Worm (Caenorhabditis elegans): Measurements from ENCODE around the gene H06I04.3.
A peak's percentile ranks its signal among the peaks of the same experiment; 100 is the strongest.

Gene H06I04.3

DNA sequence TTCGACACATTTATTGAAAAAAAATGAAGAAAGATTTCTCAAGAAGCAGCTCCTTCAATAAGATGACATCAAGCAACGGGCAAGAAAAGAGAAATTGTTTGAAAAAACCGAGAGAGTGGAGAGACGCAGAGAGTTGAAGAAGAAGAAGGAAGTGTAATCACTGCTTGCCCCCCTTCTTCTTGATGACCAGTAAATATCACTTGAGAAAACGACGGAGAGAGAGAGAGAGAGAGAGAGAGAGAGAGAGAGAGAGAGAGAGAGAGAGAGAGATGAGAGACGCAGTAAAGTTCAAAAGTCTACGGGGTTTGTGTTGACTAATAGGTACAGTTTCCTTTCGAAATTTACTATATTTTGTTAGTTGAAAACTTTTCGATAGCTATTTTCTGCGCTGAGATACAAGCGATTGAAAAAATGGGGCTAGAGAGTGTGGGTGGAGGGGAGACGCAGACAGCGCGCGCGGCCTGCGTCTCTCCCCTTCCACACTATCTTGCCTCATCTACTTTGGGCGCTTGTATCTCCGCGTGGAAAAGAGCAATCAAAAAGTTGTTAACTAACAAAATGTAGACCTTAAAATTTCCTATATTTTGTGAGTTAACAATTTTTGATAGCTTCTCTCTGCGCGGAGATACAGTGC is 4.3 kb upstream of the H06I04.3 start (continued):
- TF ChIP-seq irx-1 (tag; optimal IDR thresholded peaks at IDR 0.05) (no peak), vab-15 (tag; optimal IDR thresholded peaks at IDR 0.05) (peak; percentile 34), efl-1 (optimal IDR thresholded peaks at IDR 0.05) (peak; percentile 47 to 68), efl-1 (GFP tag; optimal IDR thresholded peaks at IDR 0.05 in 1 of 2) (peak; percentile 32 to 95), nhr-76 (tag; optimal IDR thresholded peaks at IDR 0.05) (no peak), fkh-4 (tag; optimal IDR thresholded peaks at IDR 0.05; ENCODE audit: borderline replicate concordance) (no peak), zip-4 (GFP tag; optimal IDR thresholded peaks at IDR 0.05) (no peak), pax-3 (tag; optimal IDR thresholded peaks at IDR 0.05) (peak; percentile 16), lin-35 (GFP tag; optimal IDR thresholded peaks at IDR 0.05) (peak; percentile 41 to 57), nhr-20 (tag; optimal IDR thresholded peaks at IDR 0.05) (peak; percentile 68), C16A3.4 (tag; optimal IDR thresholded peaks at IDR 0.05) (peak; percentile 39), nhr-77 (tag; optimal IDR thresholded peaks at IDR 0.05) (peak; percentile 85), egl-13 (tag; optimal IDR thresholded peaks at IDR 0.05) (no peak), lin-15B (tag; optimal IDR thresholded peaks at IDR 0.05) (no peak), jun-1 (tag; optimal IDR thresholded peaks at IDR 0.05) (no peak), unc-98 (GFP tag; IDR thresholded peaks at IDR 0.05) (0 out of 2 replicates have a peak, but pooled peaks have one; percentile 29), ztf-11 (tag; optimal IDR thresholded peaks at IDR 0.05) (no peak), fkh-10 (GFP tag; optimal IDR thresholded peaks at IDR 0.05) (peak; percentile 17), ces-1 (GFP tag; optimal IDR thresholded peaks at IDR 0.05) (no peak), ceh-90 (tag; optimal IDR thresholded peaks at IDR 0.05) (no peak), nhr-90 (tag; optimal IDR thresholded peaks at IDR 0.05; ENCODE audit: poor library complexity) (peak; percentile 50), skn-1 (tag; optimal IDR thresholded peaks at IDR 0.05) (peak; percentile 30), ztf-4 (tag; optimal IDR thresholded peaks at IDR 0.05) (no peak), tbx-2 (tag; optimal IDR thresholded peaks at IDR 0.05) (peak; percentile 57), hlh-17 (GFP tag; optimal IDR thresholded peaks at IDR 0.05; ENCODE audit: borderline replicate concordance) (no peak), nhr-237 (tag; optimal IDR thresholded peaks at IDR 0.05) (no peak), unc-130 (tag; optimal IDR thresholded peaks at IDR 0.05) (peak; percentile 14), nhr-11 (tag; optimal IDR thresholded peaks at IDR 0.05) (peak; percentile 20), snpc-4 (tag; optimal IDR thresholded peaks at IDR 0.05) (peak; percentile 44), isw-1 (GFP tag; IDR thresholded peaks at IDR 0.05) (no peak), unc-86 (tag; optimal IDR thresholded peaks at IDR 0.05) (no peak), nhr-85 (tag) (peak; percentile 82), mdl-1 (tag; optimal IDR thresholded peaks at IDR 0.05) (no peak), ceh-63 (GFP tag; optimal IDR thresholded peaks at IDR 0.05) (no peak), efl-3 (GFP tag; optimal IDR thresholded peaks at IDR 0.05) (no peak), grh-1 (GFP tag; IDR thresholded peaks at IDR 0.05) (no peak), egl-27 (tag; optimal IDR thresholded peaks at IDR 0.05) (no peak), blmp-1 (tag; optimal IDR thresholded peaks at IDR 0.05) (peak; percentile 51), snu-23 (GFP tag; optimal IDR thresholded peaks at IDR 0.05) (peak; percentile 58), sup-37 (GFP tag; optimal IDR thresholded peaks at IDR 0.05) (peak; percentile 58), nhr-71 (tag; optimal IDR thresholded peaks at IDR 0.05) (peak; percentile 82), unc-30 (tag; optimal IDR thresholded peaks at IDR 0.05) (no peak), nhr-19 (GFP tag; conservative IDR thresholded peaks at IDR 0.05) (peak; percentile 72), tlp-1 (tag; optimal IDR thresholded peaks at IDR 0.05) (no peak), ceh-88 (GFP tag; IDR thresholded peaks at IDR 0.05) (no peak), dpl-1 (GFP tag; optimal IDR thresholded peaks at IDR 0.05) (peak; percentile 31 to 57 (median 45)), fkh-8 (tag; optimal IDR thresholded peaks at IDR 0.05) (no peak), lsy-2 (tag; optimal IDR thresholded peaks at IDR 0.05) (peak; percentile 74 to 80), C04F5.9 (tag; optimal IDR thresholded peaks at IDR 0.05) (no peak), mab-9 (GFP tag; IDR thresholded peaks at IDR 0.05) (no peak), nhr-12 (tag; optimal IDR thresholded peaks at IDR 0.05) (no peak), lir-3 (tag; optimal IDR thresholded peaks at IDR 0.05; ENCODE audit: poor library complexity) (no peak), mef-2 (tag; optimal IDR thresholded peaks at IDR 0.05) (no peak)

All from whole organism, L1 larva.